Fruit fly (Drosophila melanogaster): ENCODE data around the gene Ilp8.

The Ilp8 gene

DNA sequence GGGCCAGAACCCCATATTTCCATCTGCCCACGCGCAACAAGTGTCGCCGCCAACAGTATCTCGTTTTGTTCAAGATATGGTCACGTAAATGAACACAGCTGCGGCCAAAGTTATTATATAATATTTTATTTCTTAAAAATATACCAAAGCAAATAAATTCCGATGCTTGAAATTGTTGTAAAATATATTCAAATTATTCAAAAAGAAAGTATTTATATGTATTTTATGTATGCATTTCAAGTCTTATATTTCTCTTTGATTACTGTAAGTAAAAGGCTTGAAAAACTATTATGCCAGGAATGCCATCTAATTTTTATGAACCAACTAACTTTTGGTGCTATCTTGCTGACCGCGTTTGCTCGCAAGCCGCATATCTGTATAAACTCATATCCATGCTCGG lies 42.7 kb downstream of the Ilp8 start (continued):
- TF ChIP-seq Atf6 (GFP tag; IDR thresholded peaks at IDR 0.05) (peak; percentile 33; the same call in 1 of the 2 replicates), CG7963 (GFP tag; IDR thresholded peaks at IDR 0.05; ENCODE audit: partially characterized antibody) (no peak), GATAe (GFP tag; conservative IDR thresholded peaks at IDR 0.05) (no peak), CG17328 (GFP tag; IDR thresholded peaks at IDR 0.05) (0 out of 2 replicates have a peak, but pooled peaks have one; percentile 4), tup (GFP tag; optimal IDR thresholded peaks at IDR 0.05) (no peak), bab2 (GFP tag; optimal IDR thresholded peaks at IDR 0.05) (no peak), CG1603 (tag; optimal IDR thresholded peaks at IDR 0.05) (no peak), dmrt11E (tag; optimal IDR thresholded peaks at IDR 0.05) (peak; percentile 20), CG9727 (GFP tag; optimal IDR thresholded peaks at IDR 0.05) (peak; percentile 39), Blimp-1 (GFP tag; optimal IDR thresholded peaks at IDR 0.05) (peak; percentile 27), CG11093 (GFP tag; IDR thresholded peaks at IDR 0.05) (no peak), NfI (GFP tag; optimal IDR thresholded peaks at IDR 0.05) (peak; percentile 40), lab (GFP tag; optimal IDR thresholded peaks at IDR 0.05) (peak; percentile 62), CG16779 (GFP tag; IDR thresholded peaks at IDR 0.05) (no peak), pan (optimal IDR thresholded peaks at IDR 0.05) (no peak), pan (GFP tag; optimal IDR thresholded peaks at IDR 0.05 in 1 of 2, IDR thresholded peaks at IDR 0.05 in 1 of 2) (peak in 1 of 2 experiments; percentile 30), dan (GFP tag; IDR thresholded peaks at IDR 0.05) (no peak), nom (GFP tag; optimal IDR thresholded peaks at IDR 0.05) (peak; percentile 59), CG12659 (GFP tag; optimal IDR thresholded peaks at IDR 0.05) (peak; percentile 39), twi (tag; optimal IDR thresholded peaks at IDR 0.05) (no peak), CG15269 (tag; optimal IDR thresholded peaks at IDR 0.05) (peak; percentile 68), Elba2 (GFP tag; optimal IDR thresholded peaks at IDR 0.05) (no peak), CG7556 (GFP tag; optimal IDR thresholded peaks at IDR 0.05) (no peak), gsb-n (tag; optimal IDR thresholded peaks at IDR 0.05) (no peak), CG9817 (tag; optimal IDR thresholded peaks at IDR 0.05) (peak; percentile 10), Pdp1 (GFP tag; optimal IDR thresholded peaks at IDR 0.05) (no peak), gce (GFP tag; IDR thresholded peaks at IDR 0.05) (no peak), Hr78 (GFP tag; optimal IDR thresholded peaks at IDR 0.05) (peak in 1 of 2 experiments; percentile 9), pho (GFP tag; optimal IDR thresholded peaks at IDR 0.05) (no peak), lbe (GFP tag; optimal IDR thresholded peaks at IDR 0.05) (peak; percentile 31), CG10267 (tag; optimal IDR thresholded peaks at IDR 0.05) (no peak), Ptx1 (GFP tag; IDR thresholded peaks at IDR 0.05) (peak; percentile 45), CG10959 (GFP tag; IDR thresholded peaks at IDR 0.05) (no peak), tio (GFP tag; optimal IDR thresholded peaks at IDR 0.05) (no peak), Rfx (GFP tag; IDR thresholded peaks at IDR 0.05) (peak; percentile 40), CG10462 (GFP tag; optimal IDR thresholded peaks at IDR 0.05) (no peak), NC2β (GFP tag; optimal IDR thresholded peaks at IDR 0.05) (no peak), CG15514 (GFP tag; optimal IDR thresholded peaks at IDR 0.05) (no peak), Dll (GFP tag; IDR thresholded peaks at IDR 0.05; ENCODE audit: partially characterized antibody) (no peak), E2f2 (GFP tag; IDR thresholded peaks at IDR 0.05) (peak; percentile 32; the same call in 1 of the 2 replicates), Lpt (GFP tag; optimal IDR thresholded peaks at IDR 0.05) (no peak), grn (GFP tag; optimal IDR thresholded peaks at IDR 0.05) (peak; percentile 11), wor (GFP tag; IDR thresholded peaks at IDR 0.05) (0 out of 2 replicates have a peak, but pooled peaks have one; percentile 18), gcm (GFP tag; optimal IDR thresholded peaks at IDR 0.05) (peak; percentile 38), Drgx (GFP tag; IDR thresholded peaks at IDR 0.05) (peak; percentile 77), pum (GFP tag; optimal IDR thresholded peaks at IDR 0.05) (no peak), CG6272 (GFP tag; IDR thresholded peaks at IDR 0.05) (peak; percentile 10; the same call in 1 of the 2 replicates), CG33557 (GFP tag; optimal IDR thresholded peaks at IDR 0.05) (peak; percentile 14), CG15479 (GFP tag; optimal IDR thresholded peaks at IDR 0.05) (no peak), Adf1 (GFP tag; IDR thresholded peaks at IDR 0.05) (peak; percentile 22; the same call in 1 of the 2 replicates)
